Fruit fly (Drosophila melanogaster) whole organism, prepupa: ENCODE data around the gene Cpr62Bb.
A peak's percentile ranks its signal among the peaks of the same experiment; 100 is the strongest.

ENCODE experiments used
- CG10669 ChIP-seq: fragments of 200-800 bp; sonication (Bioruptor generic); optimal IDR thresholded peaks from 3 replicates; lab custom pipeline; 2018; ENCODE audit warnings: missing biosample characterization, mild to moderate bottlenecking, missing genetic modification characterization, moderate library complexity
- CG11902 ChIP-seq: fragments of 200-800 bp; sonication (Bioruptor generic); optimal IDR thresholded peaks from 3 replicates; lab custom pipeline; 2016; ENCODE audit warnings: missing biosample characterization, missing genetic modification characterization
- CG16779 ChIP-seq: fragments of 200-800 bp; sonication (Bioruptor generic); optimal IDR thresholded peaks from 3 replicates; lab custom pipeline; 2017; ENCODE audit warnings: missing biosample characterization, mild to moderate bottlenecking, missing genetic modification characterization
- CG3032 ChIP-seq: fragments of 200-800 bp; optimal IDR thresholded peaks from 2 replicates; lab custom pipeline; 2019; ENCODE audit warnings: missing biosample characterization, mild to moderate bottlenecking, missing genetic modification characterization, moderate library complexity
- CG7368 ChIP-seq: fragments of 200-800 bp; sonication (Bioruptor generic); optimal IDR thresholded peaks from 3 replicates; lab custom pipeline; 2016; ENCODE audit warnings: missing biosample characterization, missing genetic modification characterization
- achi ChIP-seq: fragments of 200-800 bp; sonication (Bioruptor generic); optimal IDR thresholded peaks from 3 replicates; lab custom pipeline; 2016; ENCODE audit warnings: missing biosample characterization, missing genetic modification characterization
- fd85E ChIP-seq: fragments of 200-800 bp; sonication (Bioruptor generic); optimal IDR thresholded peaks from 3 replicates; lab custom pipeline; 2016; ENCODE audit warnings: missing biosample characterization, missing genetic modification characterization
- net ChIP-seq: fragments of 200-800 bp; sonication (Bioruptor generic); optimal IDR thresholded peaks from 3 replicates; lab custom pipeline; 2016; ENCODE audit warnings: missing biosample characterization, missing genetic modification characterization

DNA sequence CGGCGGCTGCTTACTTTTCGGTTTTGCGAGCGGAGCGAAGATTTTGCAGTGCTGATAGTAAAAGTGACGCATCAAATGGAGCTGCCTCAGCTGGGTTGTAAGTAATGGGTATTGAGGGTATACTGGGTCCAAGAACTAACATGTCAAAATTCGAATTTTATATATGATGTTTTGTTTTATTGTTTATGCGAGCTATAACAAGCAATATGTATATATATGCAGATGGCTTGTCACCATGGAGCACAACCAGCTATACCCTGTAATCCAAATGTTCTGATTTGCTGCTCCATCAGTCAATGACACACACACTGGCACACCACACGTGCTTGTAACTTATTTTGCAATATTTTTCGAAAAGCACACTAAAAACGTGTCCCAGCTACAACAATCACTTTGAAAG, 5.4 kb downstream of the Cpr62Bb start:
- peak; percentile 4 for TF ChIP-seq CG10669
- TF ChIP-seq achi (GFP tag; lab: Kevin White, UChicago): peak; percentile 59
- peak; percentile 74 for TF ChIP-seq net (GFP tag; lab: Kevin White, UChicago)
- peak; percentile 57 for TF ChIP-seq CG3032 (tag; lab: Kevin White, UChicago)
- peak; percentile 16 for TF ChIP-seq CG16779 (tag; lab: Kevin White, UChicago)
- peak; percentile 38 for TF ChIP-seq CG7368 (GFP tag; lab: Kevin White, UChicago)
- no peak for TF ChIP-seq fd85E (GFP tag; lab: Kevin White, UChicago)
- TF ChIP-seq CG11902 (GFP tag; lab: Kevin White, UChicago): no peak
